Fruit fly (Drosophila melanogaster): ENCODE data around the gene RabX6.

DNA sequence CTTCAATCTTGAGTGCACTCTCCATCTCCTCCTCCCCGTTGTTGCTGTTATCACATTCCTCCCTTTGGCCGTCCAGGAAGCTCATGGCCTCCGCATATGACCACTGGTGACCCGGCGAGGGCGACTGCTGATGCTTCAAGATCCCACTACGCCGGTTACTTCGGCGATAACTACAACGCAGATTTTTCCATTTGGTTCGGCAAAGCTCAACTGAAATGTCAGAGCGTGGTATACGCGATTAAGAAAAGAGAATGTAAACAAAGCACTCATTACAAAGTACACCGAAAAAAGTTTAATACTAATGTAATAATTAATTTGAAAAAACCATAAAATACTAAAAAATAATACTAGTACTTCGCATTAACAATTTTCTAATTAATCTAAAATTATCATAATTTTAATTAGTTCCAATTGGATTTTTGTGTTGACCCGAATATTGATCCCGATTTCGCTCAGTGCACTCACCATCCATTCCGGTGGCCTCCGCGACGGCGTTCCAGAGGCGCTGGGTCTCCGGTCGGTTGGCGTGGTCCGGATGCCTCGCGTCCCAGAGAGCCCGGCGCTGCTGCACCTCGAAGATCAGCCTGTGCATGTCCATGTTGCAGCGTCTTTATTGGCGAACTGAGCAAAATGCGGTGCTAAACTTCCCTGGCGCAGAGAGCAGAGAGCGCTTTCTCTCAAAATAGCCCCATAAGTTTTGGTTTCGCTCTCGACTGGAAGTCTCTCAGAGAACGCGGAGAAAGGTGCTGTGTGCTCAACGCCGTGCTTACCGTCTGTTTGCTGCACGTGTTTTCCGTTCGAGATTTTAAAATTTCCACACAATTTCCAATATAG, 48.4 kb downstream of the RabX6 start:
- TF ChIP-seq CG8478 (optimal IDR thresholded peaks at IDR 0.05) (no peak), CTCF (optimal IDR thresholded peaks at IDR 0.05) (no peak)

Data from S2 (cell line).